Worm (Caenorhabditis elegans): ENCODE measurements around the gene srsx-30.

ce11 chrV:10166368-10166767, 7.7 kb downstream of the srsx-30 start, which contains the start of gene C51E3.6:
- TF ChIP-seq him-1 (tag; optimal IDR thresholded peaks at IDR 0.05) = no peak
- no peak for TF ChIP-seq W03F9.2 (tag; optimal IDR thresholded peaks at IDR 0.05)
